Fruit fly (Drosophila melanogaster) whole organism, embryonic: ENCODE measurements around the gene CG34429.

Experiments
- Adf1 ChIP-seq: fragments of 200-800 bp; sonication (Bioruptor generic); IDR thresholded peaks from 2 replicates; pipeline ENCODE4 v1.3.6; 2022; ENCODE audit warnings: missing biosample characterization, missing genetic modification characterization
- Blimp-1 ChIP-seq: fragments of 200-800 bp; sonication (Bioruptor generic); optimal IDR thresholded peaks from 3 replicates; lab custom pipeline; 2018; ENCODE audit warnings: missing biosample characterization, missing genetic modification characterization, mild to moderate bottlenecking, moderate library complexity, missing genetic modification reagents
- C15 ChIP-seq: fragments of 200-800 bp; sonication (Bioruptor generic); IDR thresholded peaks from 3 replicates; pipeline ENCODE4 v1.3.6; 2022; ENCODE audit warnings: missing biosample characterization, missing genetic modification characterization
- CG10979 ChIP-seq: fragments of 200-800 bp; sonication (Bioruptor generic); optimal IDR thresholded peaks from 2 replicates; lab custom pipeline; 2018; ENCODE audit warnings: missing biosample characterization, mild to moderate bottlenecking, missing genetic modification characterization, moderate library complexity
- CG11723 ChIP-seq: fragments of 200-800 bp; sonication (Bioruptor generic); optimal IDR thresholded peaks from 2 replicates; lab custom pipeline; 2017; ENCODE audit warnings: missing biosample characterization, mild to moderate bottlenecking, missing genetic modification characterization
- CG13424 ChIP-seq: fragments of 200-800 bp; sonication (Bioruptor generic); optimal IDR thresholded peaks from 2 replicates; lab custom pipeline; 2019; ENCODE audit warnings: missing biosample characterization, mild to moderate bottlenecking, missing genetic modification characterization, moderate library complexity
- CG13624 ChIP-seq: fragments of 200-800 bp; sonication (Bioruptor generic); optimal IDR thresholded peaks from 2 replicates; lab custom pipeline; 2016; ENCODE audit warnings: missing biosample characterization, missing genetic modification characterization
- CG14860 ChIP-seq: fragments of 200-800 bp; sonication (Bioruptor generic); IDR thresholded peaks from 3 replicates; pipeline ENCODE4 v1.3.6; 2022; ENCODE audit warnings: missing biosample characterization, missing genetic modification characterization; ENCODE audit not compliant: partially characterized antibody
- CG15696 ChIP-seq: fragments of 200-800 bp; sonication (Bioruptor generic); optimal IDR thresholded peaks from 2 replicates; lab custom pipeline; 2019; ENCODE audit warnings: missing biosample characterization, mild to moderate bottlenecking, missing genetic modification characterization, moderate library complexity
- CG18764 ChIP-seq: fragments of 200-800 bp; sonication (Bioruptor generic); optimal IDR thresholded peaks from 3 replicates; lab custom pipeline; 2016; ENCODE audit warnings: missing biosample characterization, missing genetic modification characterization
- CG31441 ChIP-seq: fragments of 200-800 bp; sonication (Bioruptor generic); IDR thresholded peaks from 2 replicates; pipeline ENCODE4 v1.3.6; 2022; ENCODE audit warnings: missing biosample characterization, missing genetic modification characterization
- CG3163 ChIP-seq: fragments of 200-800 bp; sonication (Bioruptor generic); optimal IDR thresholded peaks from 3 replicates; lab custom pipeline; 2016; ENCODE audit warnings: missing biosample characterization, missing genetic modification characterization
- CG4854 ChIP-seq: fragments of 200-800 bp; sonication (Bioruptor generic); optimal IDR thresholded peaks from 2 replicates; lab custom pipeline; 2016; ENCODE audit warnings: missing biosample characterization, missing genetic modification characterization, inconsistent platforms
- CG6175 ChIP-seq: fragments of 200-800 bp; sonication (Bioruptor generic); IDR thresholded peaks from 3 replicates; pipeline ENCODE4 v1.3.6; 2022; ENCODE audit warnings: missing biosample characterization, missing genetic modification characterization
- CG6683 ChIP-seq: fragments of 200-800 bp; sonication (Bioruptor generic); optimal IDR thresholded peaks from 2 replicates; lab custom pipeline; 2017; ENCODE audit warnings: missing biosample characterization, mild to moderate bottlenecking, missing genetic modification characterization, missing genetic modification reagents
- CG6689 ChIP-seq: fragments of 200-800 bp; sonication (Bioruptor generic); IDR thresholded peaks from 2 replicates; pipeline ENCODE4 v1.3.6; 2022; ENCODE audit warnings: missing biosample characterization, missing genetic modification characterization
- CG6791 ChIP-seq: fragments of 200-800 bp; sonication (Bioruptor generic); IDR thresholded peaks from 3 replicates; pipeline ENCODE4 v1.3.6; 2022; ENCODE audit warnings: missing biosample characterization, missing genetic modification characterization; ENCODE audit not compliant: partially characterized antibody
- CG7271 ChIP-seq: fragments of 200-800 bp; sonication (Bioruptor generic); optimal IDR thresholded peaks from 2 replicates; lab custom pipeline; 2018; ENCODE audit warnings: missing biosample characterization, mild to moderate bottlenecking, missing genetic modification characterization, moderate library complexity
- CG7839 ChIP-seq: fragments of 200-800 bp; sonication (Bioruptor generic); optimal IDR thresholded peaks from 3 replicates; lab custom pipeline; 2018; ENCODE audit warnings: missing biosample characterization, mild to moderate bottlenecking, missing genetic modification characterization, moderate library complexity
- Chrac-16 ChIP-seq: fragments of 200-800 bp; sonication (Bioruptor generic); optimal IDR thresholded peaks from 3 replicates; lab custom pipeline; 2016; ENCODE audit warnings: missing biosample characterization, missing genetic modification characterization
- Dad ChIP-seq: fragments of 200-800 bp; sonication (Bioruptor generic); optimal IDR thresholded peaks from 3 replicates; lab custom pipeline; 2016; ENCODE audit warnings: missing biosample characterization, missing genetic modification characterization
- Dip3 ChIP-seq: fragments of 200-800 bp; sonication (Bioruptor generic); optimal IDR thresholded peaks from 3 replicates; lab custom pipeline; 2016; ENCODE audit warnings: missing biosample characterization, missing genetic modification characterization
- Ets65A ChIP-seq: fragments of 200-800 bp; sonication (Bioruptor generic); peaks from one replicate; lab custom pipeline; 2016; ENCODE audit warnings: missing biosample characterization, missing genetic modification characterization
- Gug ChIP-seq: fragments of 200-800 bp; sonication (Bioruptor generic); IDR thresholded peaks from 4 replicates; pipeline ENCODE4 v1.3.6; 2022; ENCODE audit warnings: missing biosample characterization, missing genetic modification characterization
- Hey ChIP-seq: fragments of 200-800 bp; sonication (Bioruptor generic); optimal IDR thresholded peaks from 3 replicates; lab custom pipeline; 2018; ENCODE audit warnings: missing biosample characterization, mild to moderate bottlenecking, missing genetic modification characterization
- Hr39 ChIP-seq: fragments of >200 bp; optimal IDR thresholded peaks from 2 replicates; lab custom pipeline; 2017
- NK7.1 ChIP-seq: fragments of 200-800 bp; sonication (Bioruptor generic); optimal IDR thresholded peaks from 3 replicates; lab custom pipeline; 2016; ENCODE audit warnings: missing biosample characterization, missing genetic modification characterization
- Oaz ChIP-seq: fragments of 200-800 bp; sonication (Bioruptor generic); IDR thresholded peaks from 2 replicates; pipeline ENCODE4 v1.3.6; 2022; ENCODE audit warnings: missing biosample characterization, missing genetic modification characterization
- Opbp ChIP-seq: fragments of 200-800 bp; sonication (Bioruptor generic); IDR thresholded peaks from 3 replicates; pipeline ENCODE4 v1.3.6; 2022; ENCODE audit warnings: missing biosample characterization, missing genetic modification characterization; ENCODE audit not compliant: partially characterized antibody
- Pdp1 ChIP-seq, 2 experiments: fragments of 200-800 bp; sonication (Bioruptor generic); optimal IDR thresholded peaks; 3 replicates each; lab custom pipeline; 2016; ENCODE audit warnings: missing biosample characterization in 2 of 2, missing genetic modification characterization in 2 of 2, mild to moderate bottlenecking in 1 of 2, moderate library complexity in 1 of 2
- Xrp1 ChIP-seq: fragments of 200-800 bp; sonication (Bioruptor generic); IDR thresholded peaks from 2 replicates; pipeline ENCODE4 v1.3.6; 2022; ENCODE audit warnings: missing biosample characterization, missing genetic modification characterization
- al ChIP-seq: fragments of 200-800 bp; sonication (Bioruptor generic); IDR thresholded peaks from 2 replicates; pipeline ENCODE4 v1.3.6; 2022; ENCODE audit warnings: missing biosample characterization, missing genetic modification characterization
- ase ChIP-seq: fragments of 200-800 bp; sonication (Bioruptor generic); IDR thresholded peaks from 3 replicates; pipeline ENCODE4 v1.3.6; 2022; ENCODE audit warnings: missing biosample characterization, missing genetic modification characterization
- cad ChIP-seq: fragments of >200 bp; optimal IDR thresholded peaks from 2 replicates; lab custom pipeline; 2017; ENCODE audit warnings: missing biosample characterization, missing genetic modification characterization
- caup ChIP-seq: fragments of 200-800 bp; sonication (Bioruptor generic); optimal IDR thresholded peaks from 3 replicates; lab custom pipeline; 2017; ENCODE audit warnings: missing biosample characterization, mild to moderate bottlenecking, missing genetic modification characterization, moderate library complexity; ENCODE audit not compliant: severe bottlenecking
- ci ChIP-seq: fragments of 200-800 bp; sonication (Bioruptor generic); IDR thresholded peaks from 3 replicates; pipeline ENCODE4 v1.3.6; 2022; ENCODE audit warnings: missing biosample characterization, missing genetic modification characterization
- dmrt11E ChIP-seq: fragments of 200-800 bp; sonication (Bioruptor generic); optimal IDR thresholded peaks from 3 replicates; lab custom pipeline; 2018; ENCODE audit warnings: missing biosample characterization, mild to moderate bottlenecking, missing genetic modification characterization, moderate library complexity
- ewg ChIP-seq: fragments of 200-800 bp; sonication (Bioruptor generic); optimal IDR thresholded peaks from 3 replicates; lab custom pipeline; 2017; ENCODE audit warnings: mild to moderate bottlenecking, missing biosample characterization, missing genetic modification reagents, missing genetic modification characterization
- fd96Cb ChIP-seq: fragments of 200-800 bp; sonication (Bioruptor generic); optimal IDR thresholded peaks from 2 replicates; lab custom pipeline; 2018; ENCODE audit warnings: missing biosample characterization, mild to moderate bottlenecking, missing genetic modification characterization, moderate library complexity
- gcm ChIP-seq: fragments of 200-800 bp; sonication (Bioruptor generic); optimal IDR thresholded peaks from 2 replicates; lab custom pipeline; 2019; ENCODE audit warnings: missing biosample characterization, mild to moderate bottlenecking, missing genetic modification characterization, moderate library complexity
- ken ChIP-seq: fragments of 200-800 bp; sonication (Bioruptor generic); IDR thresholded peaks from 3 replicates; pipeline ENCODE4 v1.3.6; 2022; ENCODE audit warnings: missing biosample characterization, missing genetic modification characterization
- kni ChIP-seq: fragments of 200-800 bp; sonication (Bioruptor generic); optimal IDR thresholded peaks from 3 replicates; lab custom pipeline; 2017; ENCODE audit warnings: mild to moderate bottlenecking, missing biosample characterization, missing genetic modification reagents, missing genetic modification characterization
- org-1 ChIP-seq: fragments of 200-800 bp; sonication (Bioruptor generic); optimal IDR thresholded peaks from 2 replicates; lab custom pipeline; 2017; ENCODE audit warnings: missing biosample characterization, missing genetic modification characterization
- pho ChIP-seq: fragments of 200-800 bp; sonication (Bioruptor generic); optimal IDR thresholded peaks from 2 replicates; lab custom pipeline; 2016; ENCODE audit warnings: missing biosample characterization, missing genetic modification characterization
- phol ChIP-seq: fragments of 200-800 bp; sonication (Bioruptor generic); optimal IDR thresholded peaks from 3 replicates; lab custom pipeline; 2018; ENCODE audit warnings: missing biosample characterization, mild to moderate bottlenecking, missing genetic modification characterization, moderate library complexity
- sens ChIP-seq: fragments of 200-800 bp; sonication (Bioruptor generic); peaks from one replicate; lab custom pipeline; 2016; ENCODE audit warnings: missing biosample characterization, missing genetic modification characterization
- sens-2 ChIP-seq: fragments of 200-800 bp; sonication (Bioruptor generic); IDR thresholded peaks from 2 replicates; pipeline ENCODE4 v1.3.6; 2022; ENCODE audit warnings: missing biosample characterization, missing genetic modification characterization
- tna ChIP-seq: fragments of 200-800 bp; sonication (Bioruptor generic); IDR thresholded peaks from 2 replicates; pipeline ENCODE4 v1.3.6; 2022; ENCODE audit warnings: missing biosample characterization, missing genetic modification characterization; ENCODE audit not compliant: partially characterized antibody
- ttk ChIP-seq: fragments of 200-800 bp; sonication (Bioruptor generic); IDR thresholded peaks from 2 replicates; pipeline ENCODE4 v2.1.2; 2022; ENCODE audit warnings: missing biosample characterization, missing genetic modification characterization

CG34429 gene

DNA sequence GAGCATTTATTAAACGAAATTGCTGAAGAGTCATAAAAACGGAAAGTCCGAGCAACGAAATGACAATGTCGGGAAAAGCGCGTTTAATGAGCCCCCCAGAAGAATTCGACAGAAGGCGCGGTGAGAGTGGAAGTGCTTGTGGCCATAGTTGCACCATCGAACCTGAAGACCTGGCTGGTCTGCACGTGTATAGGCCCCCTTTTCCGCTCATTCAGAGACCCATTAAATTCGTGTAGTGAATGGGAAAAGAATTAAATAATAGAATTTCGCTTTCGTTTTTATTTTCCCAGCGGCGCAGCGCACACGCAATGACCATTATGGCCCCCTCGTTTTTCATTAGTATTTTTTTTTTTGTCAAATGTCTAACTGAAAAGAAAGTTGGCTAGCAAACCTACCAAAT lies 29.5 kb upstream of the CG34429 start:
- TF ChIP-seq dmrt11E: peak; percentile 4
- TF ChIP-seq CG14860: 0 out of 3 replicates have a peak, but pooled peaks have one; percentile 43
- peak; percentile 73 for TF ChIP-seq sens (GFP tag; lab: Kevin White, UChicago)
- TF ChIP-seq CG15696 (tag; lab: Kevin White, UChicago): peak; percentile 23
- TF ChIP-seq ci: 0 out of 3 replicates have a peak, but pooled peaks have one; percentile 15
- TF ChIP-seq Xrp1: peak; percentile 22; the same call in 1 of the 2 replicates
- no peak for TF ChIP-seq tna (GFP tag; lab: Robert Waterston, UW)
- no peak for TF ChIP-seq ewg (GFP tag; lab: Kevin White, UChicago)
- peak; percentile 4 for TF ChIP-seq Ets65A (GFP tag; lab: Kevin White, UChicago)
- TF ChIP-seq CG18764 (GFP tag; lab: Kevin White, UChicago): peak; percentile 66
- TF ChIP-seq CG10979: peak; percentile 39
- TF ChIP-seq Opbp: peak; percentile 28; the same call in 1 of the 3 replicates
- no peak for TF ChIP-seq CG7839 (tag; lab: Kevin White, UChicago)
- TF ChIP-seq C15 (GFP tag; lab: Robert Waterston, UW): 0 out of 3 replicates have a peak, but pooled peaks have one; percentile 38
- no peak for TF ChIP-seq gcm (GFP tag; lab: Kevin White, UChicago)
- TF ChIP-seq kni (GFP tag; lab: Kevin White, UChicago): peak; percentile 24
- 0 out of 3 replicates have a peak, but pooled peaks have one; percentile 24 for TF ChIP-seq CG6791 (GFP tag; lab: Robert Waterston, UW)
- TF ChIP-seq phol (tag; lab: Kevin White, UChicago): peak; percentile 10
- peak; percentile 89 for TF ChIP-seq Blimp-1 (GFP tag; lab: Kevin White, UChicago)
- 0 out of 3 replicates have a peak, but pooled peaks have one; percentile 8 for TF ChIP-seq ken (GFP tag; lab: Robert Waterston, UW)
- no peak for TF ChIP-seq ase (GFP tag; lab: Robert Waterston, UW)

DNA sequence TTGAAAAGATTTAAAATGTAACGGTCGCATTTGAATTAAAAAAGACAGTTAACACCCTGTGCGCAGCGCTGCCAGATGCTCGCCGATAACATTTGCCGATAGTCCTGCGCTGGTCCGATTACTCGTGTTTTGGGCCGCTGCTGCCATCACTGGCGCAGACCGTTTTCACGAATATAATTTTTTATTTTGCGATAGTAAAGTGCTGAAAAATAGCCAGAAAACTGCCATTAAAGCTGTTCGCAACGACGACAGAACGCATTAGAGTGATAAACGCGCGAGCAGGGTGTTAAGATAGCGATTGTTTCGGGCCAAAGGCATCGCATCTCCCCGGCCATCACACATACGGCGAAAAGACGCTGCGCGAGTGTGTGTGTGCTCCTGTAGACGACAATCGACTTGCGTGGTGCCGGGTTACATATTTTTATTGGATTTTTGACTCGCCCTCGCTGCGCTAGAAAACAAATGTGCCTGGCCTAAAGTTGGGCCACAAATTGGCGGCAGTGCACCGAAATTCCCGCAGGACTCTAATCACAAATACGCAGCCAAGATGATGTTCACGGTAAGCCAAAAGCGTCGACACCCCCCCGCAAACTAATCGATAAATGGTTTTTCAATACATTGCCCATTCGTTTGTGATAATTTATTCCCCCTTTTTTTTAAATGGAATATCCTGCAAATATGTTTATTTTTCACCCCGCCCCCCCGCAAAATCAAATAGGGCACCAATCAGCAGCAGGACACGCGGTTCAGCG lies 26.0 kb upstream of the CG34429 start, which contains the start of gene Srrm1:
TSS of gene Srrm1 (plus strand) at position 116 of the 752 bp plus-strand sequence.
- peak; percentile 80 for TF ChIP-seq ewg (GFP tag; lab: Kevin White, UChicago)
- peak; percentile 55; the same call in 2 of the 4 replicates for TF ChIP-seq Gug (GFP tag; lab: Robert Waterston, UW)
- TF ChIP-seq Adf1 (GFP tag; lab: Robert Waterston, UW): peak; percentile 65
- no peak for TF ChIP-seq Dad (GFP tag; lab: Kevin White, UChicago)
- TF ChIP-seq ttk: no peak
- 0 out of 2 replicates have a peak, but pooled peaks have one; percentile 21 for TF ChIP-seq CG31441 (GFP tag; lab: Robert Waterston, UW)
- TF ChIP-seq org-1: no peak
- TF ChIP-seq Pdp1 (GFP tag; optimal IDR thresholded peaks at IDR 0.05; lab: Kevin White, UChicago): peak; percentile 36 to 53
- no peak for TF ChIP-seq Hey (tag; lab: Kevin White, UChicago)
- TF ChIP-seq CG7271: no peak
- peak; percentile 17 for TF ChIP-seq Chrac-16 (GFP tag; lab: Kevin White, UChicago)
- no peak for TF ChIP-seq Hr39 (lab: Kevin White, UChicago)
- peak; percentile 67 for TF ChIP-seq pho
- no peak for TF ChIP-seq NK7.1 (GFP tag; lab: Kevin White, UChicago)
- TF ChIP-seq fd96Cb (tag; lab: Kevin White, UChicago): no peak
- peak; percentile 75 for TF ChIP-seq CG13624 (GFP tag; lab: Kevin White, UChicago)
- no peak for TF ChIP-seq CG13424 (tag; lab: Kevin White, UChicago)
- peak; percentile 38 for TF ChIP-seq CG3163 (GFP tag; lab: Kevin White, UChicago)
- TF ChIP-seq CG6175 (GFP tag; lab: Robert Waterston, UW): no peak
- TF ChIP-seq CG6683 (GFP tag; lab: Kevin White, UChicago): no peak
- no peak for TF ChIP-seq CG6689
- TF ChIP-seq cad (GFP tag; lab: Kevin White, UChicago): peak; percentile 71
- no peak for TF ChIP-seq sens-2 (GFP tag; lab: Robert Waterston, UW)
- TF ChIP-seq Dip3 (GFP tag; lab: Kevin White, UChicago): peak; percentile 38
- peak; percentile 10 for TF ChIP-seq CG4854 (GFP tag; lab: Kevin White, UChicago)
- no peak for TF ChIP-seq CG11723 (GFP tag; lab: Kevin White, UChicago)
- TF ChIP-seq caup (GFP tag; lab: Kevin White, UChicago): no peak
- peak; percentile 36; the same call in 1 of the 2 replicates for TF ChIP-seq al (GFP tag; lab: Robert Waterston, UW)
- no peak for TF ChIP-seq Oaz (GFP tag; lab: Robert Waterston, UW)
